Fruit fly (Drosophila melanogaster) whole organism, embryonic: ENCODE data around the gene Mgat4b.

Experiments used
- CG2116 ChIP-seq: fragments of 200-800 bp; sonication (Bioruptor generic); optimal IDR thresholded peaks from 3 replicates; lab custom pipeline; 2018; ENCODE audit warnings: missing biosample characterization, mild to moderate bottlenecking, missing genetic modification characterization
- CG2712 ChIP-seq: fragments of 200-800 bp; optimal IDR thresholded peaks from 3 replicates; lab custom pipeline; 2019; ENCODE audit warnings: missing biosample characterization, mild to moderate bottlenecking, missing genetic modification characterization, moderate library complexity
- CG4328 ChIP-seq: fragments of 200-800 bp; sonication (Bioruptor generic); optimal IDR thresholded peaks from 3 replicates; lab custom pipeline; 2017; ENCODE audit warnings: missing biosample characterization, missing genetic modification reagents, missing genetic modification characterization
- E2f2 ChIP-seq: fragments of 200-800 bp; sonication (Bioruptor generic); IDR thresholded peaks from 2 replicates; pipeline ENCODE4 v1.3.6; 2022; ENCODE audit warnings: missing biosample characterization, missing genetic modification characterization
- Hr39 ChIP-seq: fragments of >200 bp; optimal IDR thresholded peaks from 2 replicates; lab custom pipeline; 2017
- Lpt ChIP-seq: fragments of >200 bp; optimal IDR thresholded peaks from 2 replicates; lab custom pipeline; 2018; ENCODE audit warnings: missing biosample characterization, missing genetic modification characterization
- Nf-YC ChIP-seq: fragments of 200-800 bp; optimal IDR thresholded peaks from 3 replicates; lab custom pipeline; 2019; ENCODE audit warnings: missing biosample characterization, mild to moderate bottlenecking, missing genetic modification characterization, moderate library complexity

dm6 chr3L:14775711-14776660, 6.9 kb upstream of the Mgat4b start, which contains the start of gene mop:
- TF ChIP-seq CG2712 (tag; lab: Kevin White, UChicago) (no peak), Lpt (GFP tag; lab: Kevin White, UChicago) (no peak), CG4328 (GFP tag; lab: Kevin White, UChicago) (no peak), Hr39 (lab: Kevin White, UChicago) (no peak), Nf-YC (no peak), CG2116 (peak; percentile 29), E2f2 (peak; percentile 20; the same call in 1 of the 2 replicates)
